Fruit fly (Drosophila melanogaster) whole organism, pupa: ENCODE results near the gene Mcr.

Source experiments
- CG10348 ChIP-seq: fragments of 200-800 bp; sonication (Bioruptor generic); IDR thresholded peaks from 2 replicates; pipeline ENCODE4 v1.3.6; 2022; ENCODE audit warnings: missing biosample characterization, missing genetic modification characterization
- CG12605 ChIP-seq: fragments of 200-800 bp; sonication (Bioruptor generic); IDR thresholded peaks from 2 replicates; pipeline ENCODE4 v1.3.6; 2022; ENCODE audit warnings: missing biosample characterization, missing genetic modification characterization
- CG13204 ChIP-seq: fragments of 200-800 bp; sonication (Bioruptor generic); optimal IDR thresholded peaks from 2 replicates; lab custom pipeline; 2018; ENCODE audit warnings: missing biosample characterization, mild to moderate bottlenecking, missing genetic modification characterization, moderate library complexity
- CG14655 ChIP-seq: fragments of 200-800 bp; sonication (Bioruptor generic); optimal IDR thresholded peaks from 3 replicates; lab custom pipeline; 2017; ENCODE audit warnings: mild to moderate bottlenecking, missing biosample characterization, missing genetic modification reagents, missing genetic modification characterization
- CG15710 ChIP-seq: fragments of 200-800 bp; sonication (Bioruptor generic); optimal IDR thresholded peaks from 2 replicates; lab custom pipeline; 2018; ENCODE audit warnings: missing biosample characterization, mild to moderate bottlenecking, missing genetic modification characterization, moderate library complexity
- CG17806 ChIP-seq: fragments of 200-800 bp; sonication (Bioruptor generic); optimal IDR thresholded peaks from 2 replicates; lab custom pipeline; 2018; ENCODE audit warnings: missing biosample characterization, mild to moderate bottlenecking, missing genetic modification characterization, moderate library complexity
- CG32121 ChIP-seq: fragments of 200-800 bp; sonication (Bioruptor generic); IDR thresholded peaks from 2 replicates; pipeline ENCODE4 v1.3.6; 2022; ENCODE audit warnings: missing biosample characterization, missing genetic modification characterization
- CG34367 ChIP-seq: fragments of 200-800 bp; sonication (Bioruptor generic); optimal IDR thresholded peaks from 2 replicates; lab custom pipeline; 2018; ENCODE audit warnings: missing biosample characterization, mild to moderate bottlenecking, missing genetic modification characterization
- CG4496 ChIP-seq: fragments of 200-800 bp; sonication (Bioruptor generic); IDR thresholded peaks from 3 replicates; pipeline ENCODE4 v1.3.6; 2022; ENCODE audit warnings: missing biosample characterization, missing genetic modification characterization
- CG8159 ChIP-seq: fragments of 200-800 bp; sonication (Bioruptor generic); optimal IDR thresholded peaks from 3 replicates; lab custom pipeline; 2018; ENCODE audit warnings: missing biosample characterization, mild to moderate bottlenecking, missing genetic modification characterization, moderate library complexity
- CG8301 ChIP-seq: fragments of 200-800 bp; sonication (Bioruptor generic); optimal IDR thresholded peaks from 2 replicates; lab custom pipeline; 2018; ENCODE audit warnings: missing biosample characterization, mild to moderate bottlenecking, missing genetic modification characterization
- CG9948 ChIP-seq: fragments of 200-800 bp; sonication (Bioruptor generic); optimal IDR thresholded peaks from 2 replicates; lab custom pipeline; 2018; ENCODE audit warnings: missing biosample characterization, mild to moderate bottlenecking, missing genetic modification characterization, moderate library complexity
- D1 ChIP-seq: fragments of 200-800 bp; sonication (Bioruptor generic); optimal IDR thresholded peaks from 2 replicates; lab custom pipeline; 2018; ENCODE audit warnings: missing biosample characterization, mild to moderate bottlenecking, missing genetic modification characterization, moderate library complexity
- EcR ChIP-seq: fragments of 200-800 bp; sonication (Bioruptor generic); optimal IDR thresholded peaks from 3 replicates; lab custom pipeline; 2019; ENCODE audit warnings: missing biosample characterization, missing genetic modification characterization, mild to moderate bottlenecking, moderate library complexity, missing genetic modification reagents
- Ets98B ChIP-seq: fragments of 200-800 bp; sonication (Bioruptor generic); IDR thresholded peaks from 2 replicates; pipeline ENCODE4 v1.3.6; 2022; ENCODE audit warnings: missing biosample characterization, missing genetic modification characterization
- Pif1A ChIP-seq: fragments of 200-800 bp; sonication (Bioruptor generic); optimal IDR thresholded peaks from 3 replicates; lab custom pipeline; 2016; ENCODE audit warnings: missing biosample characterization, missing genetic modification characterization
- Pif1B ChIP-seq: fragments of 200-800 bp; sonication (Bioruptor generic); optimal IDR thresholded peaks from 3 replicates; lab custom pipeline; 2016; ENCODE audit warnings: missing biosample characterization, missing genetic modification characterization
- Snoo ChIP-seq: fragments of 200-800 bp; sonication (Bioruptor generic); optimal IDR thresholded peaks from 3 replicates; lab custom pipeline; 2017; ENCODE audit warnings: missing biosample characterization, mild to moderate bottlenecking, missing genetic modification characterization, inconsistent platforms
- fd96Ca ChIP-seq: fragments of 200-800 bp; sonication (Bioruptor generic); IDR thresholded peaks from 3 replicates; pipeline ENCODE4 v1.3.6; 2022; ENCODE audit warnings: missing biosample characterization, missing genetic modification characterization
- gl ChIP-seq: fragments of 200-800 bp; sonication (Bioruptor generic); optimal IDR thresholded peaks from 2 replicates; lab custom pipeline; 2018; ENCODE audit warnings: missing biosample characterization, mild to moderate bottlenecking, missing genetic modification characterization
- rn ChIP-seq: fragments of 200-800 bp; sonication (Bioruptor generic); IDR thresholded peaks from 2 replicates; pipeline ENCODE4 v1.3.6; 2022; ENCODE audit warnings: missing biosample characterization, missing genetic modification characterization

Mcr gene

DNA sequence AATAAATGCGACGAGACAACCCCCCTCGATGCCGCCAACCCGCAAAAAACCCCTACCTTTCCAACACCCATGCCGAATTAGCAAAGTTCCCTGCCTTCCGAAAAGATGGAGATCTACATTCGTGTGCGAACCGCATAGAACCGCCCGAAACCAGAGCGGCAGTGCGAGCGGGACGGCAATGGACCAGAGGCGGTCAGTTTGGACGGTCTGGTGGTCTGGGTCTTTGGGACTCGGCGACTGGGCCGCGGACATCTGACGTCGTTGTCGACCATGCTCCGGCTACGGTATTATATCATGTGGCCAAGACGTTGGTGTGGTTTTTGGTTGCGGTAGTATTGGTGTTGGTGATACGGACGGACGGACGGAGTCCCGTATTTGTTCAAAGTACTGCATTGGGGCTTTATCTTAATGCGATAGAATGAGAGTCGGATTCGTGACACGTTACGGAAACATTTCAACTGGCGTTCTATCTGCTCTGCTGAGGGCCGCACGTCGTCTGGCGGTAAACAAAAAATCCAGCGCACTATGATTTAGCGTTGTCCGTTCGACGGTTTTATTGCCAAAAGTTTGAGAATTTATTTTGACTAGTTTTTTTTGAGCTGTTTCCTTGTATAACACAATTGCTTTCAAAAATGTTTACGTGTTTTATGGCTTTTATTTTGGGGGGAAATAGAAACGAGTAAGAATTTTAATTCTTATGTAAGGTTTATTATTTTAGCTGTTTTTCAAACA lies 4.1 kb upstream of the Mcr start:
- TF ChIP-seq CG32121 (GFP tag; lab: Robert Waterston, UW) (0 out of 2 replicates have a peak, but pooled peaks have one; percentile 26), CG9948 (tag; lab: Kevin White, UChicago) (no peak), CG8301 (tag; lab: Kevin White, UChicago) (no peak), Pif1B (GFP tag; lab: Kevin White, UChicago) (no peak), Snoo (tag; lab: Kevin White, UChicago) (no peak), CG14655 (GFP tag; lab: Kevin White, UChicago) (peak; percentile 18), gl (no peak), Ets98B (GFP tag; lab: Robert Waterston, UW) (no peak), fd96Ca (no peak)

DNA sequence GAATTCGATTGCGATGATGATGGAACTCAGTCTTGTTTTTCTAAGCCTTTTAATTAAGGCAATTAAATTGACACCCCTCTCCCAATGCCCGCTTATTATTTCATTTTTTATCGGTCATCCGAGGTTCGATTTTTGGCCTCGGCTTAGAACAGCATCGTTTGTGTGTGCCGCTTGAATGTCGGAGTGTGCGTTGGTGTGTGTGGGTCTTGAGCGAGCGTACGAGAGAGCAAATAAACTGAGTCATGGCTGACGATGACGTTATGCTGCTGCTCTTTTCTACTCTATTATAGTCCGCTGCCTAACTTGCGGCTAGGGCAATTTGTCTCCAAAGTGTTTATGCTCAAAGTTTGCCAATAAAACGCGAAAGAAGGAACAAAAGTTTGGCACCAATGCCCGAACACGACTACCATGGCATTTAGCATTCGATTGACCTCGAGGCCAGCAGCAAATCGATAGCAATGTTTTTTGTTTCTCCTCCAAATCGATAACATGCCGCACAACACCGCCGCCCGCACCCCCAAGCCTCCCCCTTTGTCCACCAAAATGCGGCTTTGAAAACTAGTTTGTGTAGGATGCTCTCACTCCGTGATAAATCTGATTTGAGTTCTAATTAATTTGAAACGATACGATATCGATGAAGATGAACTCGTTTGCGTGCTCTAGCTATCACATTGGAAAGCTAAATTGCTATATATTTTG lies 2.8 kb upstream of the Mcr start:
- TF ChIP-seq D1 (no peak), CG4496 (GFP tag; lab: Robert Waterston, UW) (0 out of 3 replicates have a peak, but pooled peaks have one; percentile 44)
- TF ChIP-seq, all 21 proteins: peak for 1

DNA sequence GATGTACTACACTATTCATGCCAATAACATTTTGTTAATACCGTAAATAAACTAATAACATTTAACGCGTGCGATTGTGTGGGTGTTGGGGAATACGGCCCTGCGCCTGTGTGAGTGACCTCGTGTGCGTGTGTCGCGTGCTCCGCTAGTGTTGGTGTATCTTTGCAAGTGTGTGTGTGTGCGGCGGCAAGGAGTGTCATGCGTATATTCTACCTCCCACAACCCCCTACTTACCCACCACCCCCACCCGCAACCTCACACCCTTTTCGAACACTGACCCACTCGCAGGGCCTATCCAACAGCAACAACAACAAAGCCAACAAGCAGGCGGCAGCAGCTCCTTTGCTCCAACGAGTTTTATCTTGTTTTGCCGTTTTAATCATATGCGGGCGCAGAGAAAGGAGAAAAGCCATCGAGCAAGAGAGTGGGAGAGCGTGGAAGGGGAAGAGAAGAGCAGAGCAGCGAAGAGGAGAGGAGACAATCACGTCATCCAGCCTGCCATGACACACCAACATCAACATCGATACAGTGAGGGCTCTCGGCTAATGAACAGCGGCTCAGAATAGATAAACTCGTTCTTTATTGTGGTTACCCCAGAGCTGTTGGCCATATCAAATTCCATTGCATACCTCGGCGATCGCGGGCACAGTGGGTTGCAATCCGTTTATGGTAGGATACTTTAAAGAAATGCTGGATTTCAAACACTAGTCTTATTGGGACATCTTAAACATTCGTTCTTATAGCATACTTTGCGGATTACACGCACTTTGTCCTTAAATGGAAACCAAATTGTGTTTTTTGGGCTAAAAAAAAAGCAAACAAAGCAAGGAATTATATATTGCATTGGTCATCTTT lies 1.8 kb upstream of the Mcr start:
- TF ChIP-seq Ets98B (GFP tag; lab: Robert Waterston, UW) (no peak), CG12605 (GFP tag; lab: Robert Waterston, UW) (no peak; the same call in 1 of the 2 replicates), CG34367 (tag; lab: Kevin White, UChicago) (no peak), CG14655 (GFP tag; lab: Kevin White, UChicago) (peak; percentile 23), Pif1B (GFP tag; lab: Kevin White, UChicago) (no peak), CG17806 (tag; lab: Kevin White, UChicago) (no peak), fd96Ca (0 out of 3 replicates have a peak, but pooled peaks have one; percentile 19), EcR (GFP tag; lab: Kevin White, UChicago) (peak; percentile 48), Snoo (tag; lab: Kevin White, UChicago) (no peak), Pif1A (no peak), CG13204 (GFP tag; lab: Kevin White, UChicago) (peak; percentile 27), D1 (no peak), CG8159 (tag; lab: Kevin White, UChicago) (no peak), CG10348 (GFP tag; lab: Robert Waterston, UW) (no peak), CG9948 (tag; lab: Kevin White, UChicago) (no peak), CG4496 (GFP tag; lab: Robert Waterston, UW) (no peak), CG8301 (tag; lab: Kevin White, UChicago) (peak; percentile 4), gl (no peak), rn (GFP tag; lab: Robert Waterston, UW) (no peak), CG15710 (tag; lab: Kevin White, UChicago) (no peak), CG32121 (GFP tag; lab: Robert Waterston, UW) (no peak)

DNA sequence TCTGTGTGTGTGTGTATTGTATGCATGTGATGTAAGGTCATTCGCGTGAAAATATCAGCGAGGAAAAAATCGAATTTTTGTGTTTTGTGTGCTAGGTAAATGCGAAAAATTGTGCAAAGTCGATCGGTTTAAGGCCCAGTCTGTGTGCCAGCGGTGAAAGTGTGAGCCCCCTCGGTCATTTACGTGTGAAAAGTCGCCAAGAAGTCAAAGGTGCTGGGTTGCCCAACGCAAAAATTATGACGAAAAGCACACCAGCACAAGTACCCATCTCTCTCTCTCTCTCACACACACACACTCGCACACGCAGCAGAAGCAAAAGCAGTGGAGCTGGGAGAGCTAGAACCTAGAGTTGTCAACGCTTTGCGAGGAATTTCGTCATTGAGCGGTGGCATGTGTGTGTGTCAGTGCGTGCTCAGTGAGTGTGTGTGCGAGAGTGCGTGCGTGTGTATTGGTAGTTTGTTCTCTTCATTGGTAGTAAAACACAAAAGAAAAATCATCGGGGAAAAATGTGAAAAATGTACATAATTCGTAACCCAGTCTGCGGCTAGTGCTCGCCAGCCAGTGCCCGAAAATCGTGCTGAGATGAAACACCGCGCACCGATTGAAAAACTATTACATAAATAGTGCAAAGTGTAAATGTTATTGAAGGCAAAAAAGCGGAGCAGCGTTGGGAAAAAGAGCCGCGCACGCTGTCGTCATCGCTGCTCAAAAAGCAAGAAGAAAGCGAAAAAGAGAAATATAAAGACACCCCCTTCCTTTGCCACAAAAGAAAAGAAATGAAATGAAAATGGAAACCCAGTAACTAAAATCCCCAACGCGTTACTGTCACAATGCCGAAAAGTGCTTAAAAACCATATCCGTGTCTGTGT lies 879 bp upstream of the Mcr start:
- peak; percentile 86 for TF ChIP-seq EcR (GFP tag; lab: Kevin White, UChicago)
- no peak for TF ChIP-seq Pif1B (GFP tag; lab: Kevin White, UChicago)
- TF ChIP-seq CG12605 (GFP tag; lab: Robert Waterston, UW): peak; percentile 16; the same call in 1 of the 2 replicates
- peak; percentile 57 for TF ChIP-seq Ets98B (GFP tag; lab: Robert Waterston, UW)
- TF ChIP-seq D1: no peak
- no peak; the same call in 1 of the 2 replicates for TF ChIP-seq CG32121 (GFP tag; lab: Robert Waterston, UW)
- TF ChIP-seq rn (GFP tag; lab: Robert Waterston, UW): no peak
- TF ChIP-seq Pif1A: no peak
- TF ChIP-seq CG4496 (GFP tag; lab: Robert Waterston, UW): no peak
- TF ChIP-seq CG8159 (tag; lab: Kevin White, UChicago): no peak
- no peak for TF ChIP-seq CG17806 (tag; lab: Kevin White, UChicago)
- TF ChIP-seq gl: no peak
- no peak for TF ChIP-seq CG14655 (GFP tag; lab: Kevin White, UChicago)
- TF ChIP-seq fd96Ca: no peak; the same call in 2 of the 3 replicates
- peak; percentile 23 for TF ChIP-seq CG34367 (tag; lab: Kevin White, UChicago)
- peak; percentile 18 for TF ChIP-seq CG13204 (GFP tag; lab: Kevin White, UChicago)
- TF ChIP-seq CG10348 (GFP tag; lab: Robert Waterston, UW): no peak

DNA sequence CACCGCTTCAGTTG lies 438 bp upstream of the Mcr start, which contains the start of gene Bsg:
TSS of gene Bsg (plus strand) at position 8 of the 14 bp plus-strand sequence.
- TF ChIP-seq CG10348 (GFP tag; lab: Robert Waterston, UW) (no peak), Pif1A (no peak), Snoo (tag; lab: Kevin White, UChicago) (no peak), CG14655 (GFP tag; lab: Kevin White, UChicago) (no peak), CG15710 (tag; lab: Kevin White, UChicago) (no peak), Pif1B (GFP tag; lab: Kevin White, UChicago) (no peak), CG13204 (GFP tag; lab: Kevin White, UChicago) (no peak), CG9948 (tag; lab: Kevin White, UChicago) (no peak), rn (GFP tag; lab: Robert Waterston, UW) (no peak), Ets98B (GFP tag; lab: Robert Waterston, UW) (no peak), CG4496 (GFP tag; lab: Robert Waterston, UW) (no peak), CG17806 (tag; lab: Kevin White, UChicago) (no peak), EcR (GFP tag; lab: Kevin White, UChicago) (no peak), fd96Ca (no peak), D1 (no peak), CG32121 (GFP tag; lab: Robert Waterston, UW) (no peak), CG34367 (tag; lab: Kevin White, UChicago) (no peak)
